Fruit fly (Drosophila melanogaster): ENCODE results near the gene CG17991.

The CG17991 gene

DNA sequence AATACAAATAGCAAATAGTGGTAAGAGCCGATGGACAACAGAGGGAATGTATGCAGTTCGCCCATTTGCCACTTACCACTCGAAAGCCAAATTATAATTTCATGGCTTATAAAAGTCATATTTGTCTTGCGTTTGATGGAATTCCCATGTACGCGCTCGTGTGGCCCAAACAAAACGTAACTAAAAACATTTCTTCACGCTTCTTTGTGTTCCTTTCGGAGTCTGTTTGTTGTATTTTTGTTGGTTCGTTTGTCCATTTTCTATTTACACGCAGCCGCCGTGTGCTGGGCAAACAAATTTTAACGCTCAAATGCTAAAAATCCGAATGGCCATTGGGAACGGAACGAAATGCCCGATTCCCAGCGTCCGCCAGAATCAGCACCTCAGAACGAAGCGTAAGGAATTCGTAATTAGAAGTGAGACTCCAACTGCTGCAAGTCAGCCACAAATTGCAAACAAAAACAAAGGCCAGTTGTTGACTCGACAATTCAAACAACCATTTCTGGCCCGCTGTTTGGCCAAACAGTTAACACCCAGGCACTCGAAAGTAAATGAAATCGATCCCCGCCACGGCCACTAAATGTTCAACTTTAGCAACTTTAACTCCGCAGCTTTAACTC, 32.2 kb upstream of the CG17991 start (continued):
- TF ChIP-seq CG32532 (GFP tag; IDR thresholded peaks at IDR 0.05) (peak; percentile 38; the same call in 1 of the 2 replicates), Mrtf (GFP tag; IDR thresholded peaks at IDR 0.05) (no peak), CG3726 (GFP tag; IDR thresholded peaks at IDR 0.05) (0 out of 3 replicates have a peak, but pooled peaks have one; percentile 42), CG2199 (GFP tag; IDR thresholded peaks at IDR 0.05) (no peak), CG11695 (GFP tag; IDR thresholded peaks at IDR 0.05) (peak; percentile 58; the same call in 1 of the 3 replicates), CG15269 (tag; optimal IDR thresholded peaks at IDR 0.05) (peak; percentile 7), nerfin-1 (tag; optimal IDR thresholded peaks at IDR 0.05) (peak; percentile 40), CG17912 (GFP tag; optimal IDR thresholded peaks at IDR 0.05) (no peak), CG17328 (GFP tag; IDR thresholded peaks at IDR 0.05) (peak; percentile 47; the same call in 1 of the 2 replicates), zen (tag; optimal IDR thresholded peaks at IDR 0.05) (peak; percentile 43), CG30020 (tag; optimal IDR thresholded peaks at IDR 0.05) (no peak), ase (GFP tag; IDR thresholded peaks at IDR 0.05) (peak; percentile 52; the same call in 1 of the 3 replicates), CG2889 (GFP tag; IDR thresholded peaks at IDR 0.05) (no peak), slp2 (GFP tag; optimal IDR thresholded peaks at IDR 0.05) (no peak), tgo (GFP tag; IDR thresholded peaks at IDR 0.05) (no peak; the same call in 2 of the 3 replicates), Dp (GFP tag; optimal IDR thresholded peaks at IDR 0.05) (no peak), CG7963 (GFP tag; IDR thresholded peaks at IDR 0.05; ENCODE audit: partially characterized antibody) (no peak), CG2116 (GFP tag; optimal IDR thresholded peaks at IDR 0.05) (peak; percentile 4), nau (GFP tag; optimal IDR thresholded peaks at IDR 0.05) (peak; percentile 61), CG18011 (GFP tag; optimal IDR thresholded peaks at IDR 0.05) (no peak), crc (GFP tag; optimal IDR thresholded peaks at IDR 0.05) (no peak), CG32767 (GFP tag; IDR thresholded peaks at IDR 0.05) (no peak), gem (tag; optimal IDR thresholded peaks at IDR 0.05) (peak; percentile 57), Blimp-1 (GFP tag; optimal IDR thresholded peaks at IDR 0.05) (peak; percentile 46), salm (tag; optimal IDR thresholded peaks at IDR 0.05) (peak; percentile 19), ash1 (GFP tag; optimal IDR thresholded peaks at IDR 0.05) (no peak), eve (GFP tag; optimal IDR thresholded peaks at IDR 0.05) (no peak), sima (GFP tag; optimal IDR thresholded peaks at IDR 0.05) (no peak), PHDP (tag; optimal IDR thresholded peaks at IDR 0.05) (peak; percentile 18), CG4730 (GFP tag; IDR thresholded peaks at IDR 0.05) (no peak), ken (GFP tag; IDR thresholded peaks at IDR 0.05) (no peak), pum (GFP tag; optimal IDR thresholded peaks at IDR 0.05) (peak; percentile 17), Lpt (GFP tag; optimal IDR thresholded peaks at IDR 0.05) (no peak), fd96Cb (tag; optimal IDR thresholded peaks at IDR 0.05) (peak; percentile 0), bcd (GFP tag; optimal IDR thresholded peaks at IDR 0.05) (peak; percentile 51), CG8089 (GFP tag; optimal IDR thresholded peaks at IDR 0.05) (peak; percentile 50), pfk (GFP tag; optimal IDR thresholded peaks at IDR 0.05) (no peak), unpg (GFP tag; optimal IDR thresholded peaks at IDR 0.05) (peak; percentile 4), CG9817 (tag; optimal IDR thresholded peaks at IDR 0.05) (no peak), D19A (tag; optimal IDR thresholded peaks at IDR 0.05) (no peak), vfl (GFP tag; optimal IDR thresholded peaks at IDR 0.05) (no peak), CG5180 (GFP tag; optimal IDR thresholded peaks at IDR 0.05) (peak; percentile 49), CG12391 (tag; optimal IDR thresholded peaks at IDR 0.05) (peak; percentile 6), CG11398 (GFP tag; optimal IDR thresholded peaks at IDR 0.05) (no peak), CG6654 (GFP tag; optimal IDR thresholded peaks at IDR 0.05) (no peak), CG4820 (GFP tag; optimal IDR thresholded peaks at IDR 0.05) (no peak), CG1024 (GFP tag; IDR thresholded peaks at IDR 0.05) (peak; percentile 40; the same call in 1 of the 2 replicates), Side (GFP tag; optimal IDR thresholded peaks at IDR 0.05) (peak; percentile 48), sqz (GFP tag; optimal IDR thresholded peaks at IDR 0.05) (peak; percentile 1), CG14965 (GFP tag; optimal IDR thresholded peaks at IDR 0.05; ENCODE audit: borderline replicate concordance) (no peak)
